Worm (Caenorhabditis elegans) whole organism, young adult: ENCODE measurements around the gene F56A11.4.

Source experiments
- F10E7.11 ChIP-seq: sonication (generic microtip); optimal IDR thresholded peaks from 2 replicates; lab custom pipeline; 2017; ENCODE audit warnings: mild to moderate bottlenecking, missing genetic modification characterization, moderate library complexity, missing compliant biosample characterization
- efl-1 ChIP-seq: fragments of 150-350 bp; optimal IDR thresholded peaks from 2 replicates; lab custom pipeline; 2014; ENCODE audit warnings: missing biosample characterization, missing genetic modification reagents, missing genetic modification characterization

- TF ChIP-seq F10E7.11 (no peak), efl-1 (GFP tag; lab: Kevin White, UChicago) (no peak)
Measured at ce11 chrIV:551923-552322, 3.8 kb downstream of the F56A11.4 start.
